Worm (Caenorhabditis elegans) whole organism, L1 larva: ENCODE measurements around the gene clec-37.

Source experiments
- C04F5.9 ChIP-seq: sonication (generic microtip); optimal IDR thresholded peaks from 2 replicates; lab custom pipeline; 2016; ENCODE audit warnings: missing genetic modification characterization, missing compliant biosample characterization
- C34B4.2 ChIP-seq: sonication (generic microtip); optimal IDR thresholded peaks from 2 replicates; lab custom pipeline; 2017; ENCODE audit warnings: mild to moderate bottlenecking, missing genetic modification characterization, missing compliant biosample characterization
- F16B12.6 ChIP-seq: fragments of 150-350 bp; optimal IDR thresholded peaks from 2 replicates; lab custom pipeline; 2014; ENCODE audit warnings: missing biosample characterization, missing genetic modification characterization
- aha-1 ChIP-seq: fragments of 150-350 bp; optimal IDR thresholded peaks from 2 replicates; lab custom pipeline; 2014; ENCODE audit warnings: missing biosample characterization, missing genetic modification characterization
- alr-1 ChIP-seq: fragments of 200-800 bp; sonication (Bioruptor generic); optimal IDR thresholded peaks from 2 replicates; lab custom pipeline; 2018; ENCODE audit warnings: borderline replicate concordance, mild to moderate bottlenecking, missing genetic modification characterization, missing compliant biosample characterization
- ceh-63 ChIP-seq: fragments of 200-800 bp; sonication (Bioruptor generic); optimal IDR thresholded peaks from 2 replicates; lab custom pipeline; 2018; ENCODE audit warnings: mild to moderate bottlenecking, missing genetic modification characterization, missing compliant biosample characterization
- ceh-8 ChIP-seq: fragments of 200-800 bp; sonication (Bioruptor generic); optimal IDR thresholded peaks from 2 replicates; lab custom pipeline; 2018; ENCODE audit warnings: mild to moderate bottlenecking, missing genetic modification characterization, moderate library complexity, missing compliant biosample characterization
- ceh-82 ChIP-seq, 3 experiments: fragments of 150-350 bp in 1 of 3; sonication (generic microtip) in 2 of 3; optimal IDR thresholded peaks; 2 replicates each; lab custom pipeline; 2014 to 2017; ENCODE audit warnings: missing biosample characterization in 3 of 3, missing genetic modification characterization in 3 of 3
- ceh-88 ChIP-seq: fragments of 200-800 bp; sonication (Bioruptor generic); IDR thresholded peaks from 2 replicates; pipeline ENCODE4 v1.3.6; 2022; ENCODE audit warnings: missing genetic modification characterization, missing compliant biosample characterization
- ces-1 ChIP-seq: fragments of 150-350 bp; optimal IDR thresholded peaks from 2 replicates; lab custom pipeline; 2014; ENCODE audit warnings: missing biosample characterization, missing genetic modification reagents, missing genetic modification characterization
- egl-13 ChIP-seq: sonication (generic microtip); optimal IDR thresholded peaks from 2 replicates; lab custom pipeline; 2016; ENCODE audit warnings: missing genotype, missing genetic modification reagents, missing genetic modification characterization, missing compliant biosample characterization
- elt-2 ChIP-seq: sonication (generic microtip); optimal IDR thresholded peaks from 2 replicates; lab custom pipeline; 2016; ENCODE audit warnings: missing genetic modification characterization, mild to moderate bottlenecking, inconsistent platforms, missing compliant biosample characterization, missing genetic modification reagents
- elt-3 ChIP-seq, 6 experiments: fragments of 150-350 bp in 1 of 6; sonication (generic microtip); optimal IDR thresholded peaks; 2 replicates each; lab custom pipeline; 2017 to 2018; ENCODE audit warnings: missing biosample characterization in 6 of 6, missing genetic modification characterization in 6 of 6, inconsistent platforms in 1 of 6
- ets-5 ChIP-seq: fragments of 200-800 bp; sonication (Bioruptor generic); IDR thresholded peaks from 2 replicates; pipeline ENCODE4 v1.3.6; 2022; ENCODE audit warnings: missing genetic modification characterization, missing compliant biosample characterization
- fkh-10 ChIP-seq: sonication (generic microtip); optimal IDR thresholded peaks from 2 replicates; lab custom pipeline; 2017; ENCODE audit warnings: missing biosample characterization, missing genetic modification reagents, missing genetic modification characterization
- fkh-8 ChIP-seq: sonication (generic microtip); optimal IDR thresholded peaks from 2 replicates; lab custom pipeline; 2016; ENCODE audit warnings: mild to moderate bottlenecking, missing genetic modification characterization, missing compliant biosample characterization
- hlh-17 ChIP-seq: fragments of 200-800 bp; sonication (Bioruptor generic); optimal IDR thresholded peaks from 2 replicates; lab custom pipeline; 2018; ENCODE audit warnings: missing genetic modification characterization, mild to moderate bottlenecking, missing compliant biosample characterization, moderate library complexity, borderline replicate concordance
- jun-1 ChIP-seq: fragments of 150-350 bp; optimal IDR thresholded peaks from 2 replicates; lab custom pipeline; 2014; ENCODE audit warnings: missing biosample characterization, missing genetic modification reagents, missing genetic modification characterization
- lin-35 ChIP-seq, 2 experiments: fragments of 150-350 bp; optimal IDR thresholded peaks; 2 replicates each; lab custom pipeline; 2014; ENCODE audit warnings: missing biosample characterization in 2 of 2, missing genetic modification characterization in 2 of 2, missing genetic modification reagents in 2 of 2
- lir-3 ChIP-seq: sonication (generic microtip); optimal IDR thresholded peaks from 2 replicates; lab custom pipeline; 2016; ENCODE audit warnings: mild to moderate bottlenecking, missing genetic modification characterization, moderate library complexity, missing compliant biosample characterization; ENCODE audit not compliant: poor library complexity
- lsy-2 ChIP-seq, 2 experiments: fragments of 150-350 bp; optimal IDR thresholded peaks; 2 replicates each; lab custom pipeline; 2014; ENCODE audit warnings: missing biosample characterization in 2 of 2, missing genetic modification characterization in 2 of 2
- mdl-1 ChIP-seq, 2 experiments: fragments of 150-350 bp; optimal IDR thresholded peaks; 2 replicates each; lab custom pipeline; 2014 to 2017; ENCODE audit warnings: missing biosample characterization in 2 of 2, missing genetic modification characterization in 2 of 2, inconsistent platforms in 1 of 2
- mep-1 ChIP-seq: fragments of 150-350 bp; optimal IDR thresholded peaks from 2 replicates; lab custom pipeline; 2014; ENCODE audit warnings: missing biosample characterization, missing genetic modification characterization
- nhr-11 ChIP-seq: fragments of 150-350 bp; optimal IDR thresholded peaks from 2 replicates; lab custom pipeline; 2014; ENCODE audit warnings: missing biosample characterization, missing genetic modification characterization
- nhr-12 ChIP-seq: sonication (generic microtip); optimal IDR thresholded peaks from 2 replicates; lab custom pipeline; 2017; ENCODE audit warnings: missing biosample characterization, missing genetic modification characterization
- nhr-20 ChIP-seq: sonication (generic microtip); optimal IDR thresholded peaks from 2 replicates; lab custom pipeline; 2016; ENCODE audit warnings: mild to moderate bottlenecking, missing genetic modification characterization, missing compliant biosample characterization
- nhr-28 ChIP-seq: fragments of 150-350 bp; optimal IDR thresholded peaks from 2 replicates; lab custom pipeline; 2014; ENCODE audit warnings: missing biosample characterization, missing genetic modification characterization
- nhr-71 ChIP-seq: sonication (generic microtip); optimal IDR thresholded peaks from 2 replicates; lab custom pipeline; 2016; ENCODE audit warnings: mild to moderate bottlenecking, missing genetic modification characterization, moderate library complexity, missing compliant biosample characterization
- nhr-84 ChIP-seq: sonication (generic microtip); optimal IDR thresholded peaks from 2 replicates; lab custom pipeline; 2017; ENCODE audit warnings: missing biosample characterization, missing genetic modification characterization
- pag-3 ChIP-seq: sonication (generic microtip); optimal IDR thresholded peaks from 2 replicates; lab custom pipeline; 2017; ENCODE audit warnings: missing genetic modification characterization, mild to moderate bottlenecking, missing compliant biosample characterization, antibody characterized with exemption, borderline replicate concordance; ENCODE audit not compliant: insufficient read depth
- pax-3 ChIP-seq: fragments of 200-800 bp; sonication (Bioruptor generic); optimal IDR thresholded peaks from 2 replicates; lab custom pipeline; 2018; ENCODE audit warnings: mild to moderate bottlenecking, missing genetic modification characterization, moderate library complexity, missing compliant biosample characterization
- pqm-1 ChIP-seq: sonication (generic microtip); optimal IDR thresholded peaks from 3 replicates; lab custom pipeline; 2017; ENCODE audit warnings: missing biosample characterization, missing genetic modification characterization
- snpc-4 ChIP-seq: fragments of 150-350 bp; optimal IDR thresholded peaks from 2 replicates; lab custom pipeline; 2014; ENCODE audit warnings: missing biosample characterization, missing genetic modification characterization
- snu-23 ChIP-seq: sonication (generic microtip); optimal IDR thresholded peaks from 2 replicates; lab custom pipeline; 2016; ENCODE audit warnings: missing genetic modification characterization, missing compliant biosample characterization
- sox-4 ChIP-seq: sonication (generic microtip); optimal IDR thresholded peaks from 2 replicates; lab custom pipeline; 2016; ENCODE audit warnings: missing genetic modification characterization, missing compliant biosample characterization
- sptf-1 ChIP-seq: fragments of 150-350 bp; optimal IDR thresholded peaks from 2 replicates; lab custom pipeline; 2014; ENCODE audit warnings: missing biosample characterization, missing genetic modification characterization
- sup-37 ChIP-seq: fragments of 200-800 bp; sonication (Bioruptor generic); optimal IDR thresholded peaks from 2 replicates; lab custom pipeline; 2018; ENCODE audit warnings: mild to moderate bottlenecking, missing genetic modification characterization, missing compliant biosample characterization
- unc-130 ChIP-seq: fragments of 150-350 bp; optimal IDR thresholded peaks from 2 replicates; lab custom pipeline; 2017; ENCODE audit warnings: missing biosample characterization, missing genetic modification characterization, inconsistent platforms
- unc-98 ChIP-seq: fragments of 200-800 bp; sonication (Bioruptor generic); IDR thresholded peaks from 2 replicates; pipeline ENCODE4 v1.3.6; 2022; ENCODE audit warnings: missing genetic modification characterization, missing compliant biosample characterization
- zag-1 ChIP-seq: fragments of 150-350 bp; optimal IDR thresholded peaks from 2 replicates; lab custom pipeline; 2014; ENCODE audit warnings: missing biosample characterization, missing genetic modification characterization

clec-37 gene

ce11 chrV:16848498-16848897, 3.4 kb downstream of the clec-37 start, which contains the start of the genes clec-36 and clec-26:
clec-36 (minus strand) TSS chrV:16848598.
clec-26 (plus strand) TSS chrV:16848611.
- TF ChIP-seq ceh-8 (GFP tag; lab: Kevin White, UChicago) = no peak
- peak; percentile 44 for TF ChIP-seq elt-2

- TF ChIP-seq lin-35 (GFP tag; optimal IDR thresholded peaks at IDR 0.05; lab: Kevin White, UChicago) = no peak
- TF ChIP-seq mep-1 (tag; lab: Kevin White, UChicago) = no peak
- no peak for TF ChIP-seq egl-13
- no peak for TF ChIP-seq lsy-2 (tag; optimal IDR thresholded peaks at IDR 0.05; lab: Kevin White, UChicago)
- no peak for TF ChIP-seq alr-1
- no peak for TF ChIP-seq fkh-10 (GFP tag; lab: Kevin White, UChicago)
- no peak for TF ChIP-seq snu-23 (GFP tag; lab: Kevin White, UChicago)
- no peak for TF ChIP-seq mdl-1 (tag; optimal IDR thresholded peaks at IDR 0.05; lab: Kevin White, UChicago)
- TF ChIP-seq snpc-4 (tag; lab: Kevin White, UChicago) = no peak
- TF ChIP-seq elt-3 (tag; optimal IDR thresholded peaks at IDR 0.05; lab: Kevin White, UChicago) = no peak
- no peak for TF ChIP-seq C34B4.2 (tag; lab: Kevin White, UChicago)
- no peak for TF ChIP-seq ceh-63 (GFP tag; lab: Kevin White, UChicago)
- TF ChIP-seq unc-130 (tag; lab: Kevin White, UChicago) = no peak
- TF ChIP-seq C04F5.9 = no peak
- no peak for TF ChIP-seq F16B12.6 (tag; lab: Kevin White, UChicago)
- TF ChIP-seq, all 84 proteins: peak for 0
Measured at ce11 chrV:16842941-16843340, 9.0 kb downstream of the clec-37 start, which contains the start of gene clec-25. clec-25 (plus strand) TSS chrV:16843241.

- TF ChIP-seq ceh-82 (tag; optimal IDR thresholded peaks at IDR 0.05; lab: Kevin White, UChicago) (no peak), nhr-12 (tag; lab: Kevin White, UChicago) (no peak), nhr-28 (tag; lab: Kevin White, UChicago) (no peak), nhr-20 (tag; lab: Kevin White, UChicago) (no peak), egl-13 (no peak), hlh-17 (GFP tag; lab: Kevin White, UChicago) (no peak), pag-3 (no peak), lir-3 (no peak), sox-4 (tag; lab: Kevin White, UChicago) (no peak), lin-35 (GFP tag; optimal IDR thresholded peaks at IDR 0.05; lab: Kevin White, UChicago) (no peak), elt-2 (no peak), pax-3 (tag; lab: Kevin White, UChicago) (no peak), aha-1 (no peak), sup-37 (no peak), ets-5 (GFP tag; lab: Robert Waterston, UW) (no peak), zag-1 (no peak), snpc-4 (tag; lab: Kevin White, UChicago) (no peak), nhr-11 (tag; lab: Kevin White, UChicago) (no peak), pqm-1 (no peak)
- TF ChIP-seq, all 84 proteins: peak for 0
Measured at ce11 chrV:16840961-16841360, 10.9 kb downstream of the clec-37 start, which contains the start of gene clec-40. clec-40 (minus strand) TSS chrV:16841061.

- peak; percentile 8 for TF ChIP-seq jun-1 (tag; lab: Kevin White, UChicago)
- peak; percentile 91 for TF ChIP-seq elt-2
- peak in 1 of 2 experiments; percentile 14 for TF ChIP-seq lin-35 (GFP tag; optimal IDR thresholded peaks at IDR 0.05; lab: Kevin White, UChicago)
- TF ChIP-seq fkh-8 (tag; lab: Kevin White, UChicago) = no peak
Measured at ce11 chrV:16840283-16840682, 11.6 kb downstream of the clec-37 start.

- TF ChIP-seq mdl-1 (tag; optimal IDR thresholded peaks at IDR 0.05; lab: Kevin White, UChicago) (no peak), ces-1 (GFP tag; lab: Kevin White, UChicago) (no peak), nhr-71 (tag; lab: Kevin White, UChicago) (no peak), pax-3 (tag; lab: Kevin White, UChicago) (no peak), ceh-88 (GFP tag; lab: Robert Waterston, UW) (no peak), sptf-1 (tag; lab: Kevin White, UChicago) (no peak), unc-98 (GFP tag; lab: Robert Waterston, UW) (no peak), ceh-63 (GFP tag; lab: Kevin White, UChicago) (no peak), nhr-84 (tag; lab: Kevin White, UChicago) (no peak)
Measured at ce11 chrV:16838435-16838834, 13.5 kb downstream of the clec-37 start.
